Worm (Caenorhabditis elegans) whole organism, dauer: Measurements from ENCODE around the gene ZK673.5.
"Not testable (repeated sequence)": the region's sequence is repeated elsewhere in the genome, so short reads cannot be mapped to it uniquely, and the experiment has no call there.

ENCODE experiments used
- unc-62 ChIP-seq: sonication (generic microtip); optimal IDR thresholded peaks from 2 replicates; lab custom pipeline; 2017; ENCODE audit warnings: missing biosample characterization, missing genetic modification reagents, missing genetic modification characterization

ZK673.5 gene

ce11 chrII:10464230-10464920 lies 3.1 kb downstream of the ZK673.5 start, which contains the start of the genes ZK673.6 and sdz-37:
ZK673.6 (minus strand) TSS chrII:10464330.
sdz-37 (plus strand) TSS chrII:10464870.
- TF ChIP-seq unc-62 (GFP tag; lab: Kevin White, UChicago), result no peak

ce11 chrII:10466552-10466951 lies 5.2 kb downstream of the ZK673.5 start, which contains the start of gene tnc-2:
tnc-2 (plus strand) TSS chrII:10466852.
- no peak for TF ChIP-seq unc-62 (GFP tag; lab: Kevin White, UChicago)

- no peak for TF ChIP-seq unc-62 (GFP tag; lab: Kevin White, UChicago)
Observed at ce11 chrII:10470159-10470558, 8.9 kb downstream of the ZK673.5 start, which contains the start of gene clec-143. clec-143 (minus strand) TSS chrII:10470297.

ce11 chrII:10471247-10471646 lies 9.9 kb downstream of the ZK673.5 start, which contains the start of gene ZK666.1:
ZK666.1 (minus strand) TSS chrII:10471347.
- TF ChIP-seq unc-62 (GFP tag; lab: Kevin White, UChicago), result no peak

- TF ChIP-seq unc-62 (GFP tag; lab: Kevin White, UChicago), result no peak
Observed at ce11 chrII:10471790-10472189, 10.5 kb downstream of the ZK673.5 start, which contains the start of gene ZK666.2. ZK666.2 (minus strand) TSS chrII:10471890.

ce11 chrII:10476039-10476438 lies 14.7 kb downstream of the ZK673.5 start, which contains the start of gene clec-58:
clec-58 (minus strand) TSS chrII:10476139.
- no peak for TF ChIP-seq unc-62 (GFP tag; lab: Kevin White, UChicago)

ce11 chrII:10476959-10477358 lies 15.7 kb downstream of the ZK673.5 start, which contains the start of gene ZK666.4:
ZK666.4 (plus strand) TSS chrII:10477259.
- no peak for TF ChIP-seq unc-62 (GFP tag; lab: Kevin White, UChicago)

- TF ChIP-seq unc-62 (GFP tag; lab: Kevin White, UChicago), result no peak
Observed at ce11 chrII:10479348-10479747, 18.0 kb downstream of the ZK673.5 start, which contains the start of gene clec-59. clec-59 (minus strand) TSS chrII:10479448.

ce11 chrII:10480043-10480442 lies 18.7 kb downstream of the ZK673.5 start:
- no peak for TF ChIP-seq unc-62 (GFP tag; lab: Kevin White, UChicago)

ce11 chrII:10481824-10482556 lies 20.7 kb downstream of the ZK673.5 start, which contains the start of the genes clec-60 and ZK666.11:
clec-60 (minus strand) TSS chrII:10481874.
ZK666.11 (plus strand) TSS chrII:10482522.
- no peak for TF ChIP-seq unc-62 (GFP tag; lab: Kevin White, UChicago)

ce11 chrII:10482899-10483298 lies 21.6 kb downstream of the ZK673.5 start:
- TF ChIP-seq unc-62 (GFP tag; lab: Kevin White, UChicago), result no peak

- TF ChIP-seq unc-62 (GFP tag; lab: Kevin White, UChicago), result no peak
Observed at ce11 chrII:10483860-10484259, 22.6 kb downstream of the ZK673.5 start.

ce11 chrII:10485640-10486039 lies 24.3 kb downstream of the ZK673.5 start:
- no peak for TF ChIP-seq unc-62 (GFP tag; lab: Kevin White, UChicago)

- no peak for TF ChIP-seq unc-62 (GFP tag; lab: Kevin White, UChicago)
Observed at ce11 chrII:10486738-10487137, 25.4 kb downstream of the ZK673.5 start, which contains the start of gene ZK666.15. ZK666.15 (plus strand) TSS chrII:10487038.

- TF ChIP-seq unc-62 (GFP tag; lab: Kevin White, UChicago), result no peak
Observed at ce11 chrII:10490329-10490728, 29.0 kb downstream of the ZK673.5 start, which contains the start of gene clec-61. clec-61 (minus strand) TSS chrII:10490537.

- TF ChIP-seq unc-62 (GFP tag; lab: Kevin White, UChicago), result not testable (repeated sequence)
Observed at ce11 chrII:10493034-10493433, 31.7 kb downstream of the ZK673.5 start, which contains the start of gene ZK666.8. ZK666.8 (minus strand) TSS chrII:10493134.
